Worm (Caenorhabditis elegans) whole organism, L2 larva: ENCODE measurements around the gene F09E5.3.
"Not testable (repeated sequence)": the region's sequence is repeated elsewhere in the genome, so short reads cannot be mapped to it uniquely, and the experiment has no call there.

ENCODE experiments used
- C34F6.9 ChIP-seq: fragments of 150-350 bp; optimal IDR thresholded peaks from 2 replicates; lab custom pipeline; 2014; ENCODE audit warnings: missing biosample characterization, missing genetic modification characterization
- F13H6.1 ChIP-seq: sonication (generic microtip); optimal IDR thresholded peaks from 2 replicates; lab custom pipeline; 2016; ENCODE audit warnings: missing genetic modification characterization, missing compliant biosample characterization
- Y55F3AM.14 ChIP-seq: fragments of 200-800 bp; sonication (Bioruptor generic); optimal IDR thresholded peaks from 2 replicates; lab custom pipeline; 2018; ENCODE audit warnings: mild to moderate bottlenecking, missing genetic modification characterization, missing compliant biosample characterization
- alr-1 ChIP-seq: fragments of 150-350 bp; optimal IDR thresholded peaks from 2 replicates; lab custom pipeline; 2014; ENCODE audit warnings: missing biosample characterization, missing genetic modification characterization
- ama-1 ChIP-seq: fragments of 150-350 bp; optimal IDR thresholded peaks from 2 replicates; lab custom pipeline; 2018; ENCODE audit warnings: inconsistent platforms
- blmp-1 ChIP-seq: sonication (generic microtip); optimal IDR thresholded peaks from 2 replicates; lab custom pipeline; 2017; ENCODE audit warnings: missing genetic modification characterization, mild to moderate bottlenecking, missing compliant biosample characterization, antibody characterized with exemption, moderate library complexity; ENCODE audit not compliant: insufficient read depth
- ceh-16 ChIP-seq: fragments of 150-350 bp; optimal IDR thresholded peaks from 2 replicates; lab custom pipeline; 2014; ENCODE audit warnings: missing biosample characterization, missing genetic modification characterization
- crh-2 ChIP-seq: sonication (generic microtip); optimal IDR thresholded peaks from 2 replicates; lab custom pipeline; 2017; ENCODE audit warnings: missing biosample characterization, missing genetic modification characterization
- dmd-4 ChIP-seq: sonication (generic microtip); optimal IDR thresholded peaks from 2 replicates; lab custom pipeline; 2017; ENCODE audit warnings: missing biosample characterization, missing genetic modification characterization
- egl-27 ChIP-seq: sonication (generic microtip); optimal IDR thresholded peaks from 3 replicates; lab custom pipeline; 2017; ENCODE audit warnings: missing biosample characterization, missing genetic modification reagents, missing genetic modification characterization
- gmeb-1 ChIP-seq: fragments of 150-350 bp; optimal IDR thresholded peaks from 2 replicates; lab custom pipeline; 2014; ENCODE audit warnings: missing biosample characterization, missing genetic modification characterization
- lin-11 ChIP-seq: fragments of 150-350 bp; sonication (generic microtip); optimal IDR thresholded peaks from 2 replicates; lab custom pipeline; 2014; ENCODE audit warnings: missing biosample characterization, missing genetic modification characterization, inconsistent platforms, mixed read lengths
- lin-13 ChIP-seq: fragments of 150-350 bp; optimal IDR thresholded peaks from 2 replicates; lab custom pipeline; 2014; ENCODE audit warnings: missing biosample characterization, missing genetic modification reagents, missing genetic modification characterization
- lin-39 ChIP-seq: fragments of 150-350 bp; optimal IDR thresholded peaks from 2 replicates; lab custom pipeline; 2014; ENCODE audit warnings: missing biosample characterization, missing genetic modification reagents, missing genetic modification characterization
- lsy-2 ChIP-seq, 2 experiments: fragments of 150-350 bp in 1 of 2; sonication (generic microtip) in 1 of 2; optimal IDR thresholded peaks; 2 replicates each; lab custom pipeline; 2014 to 2017; ENCODE audit warnings: missing biosample characterization in 2 of 2, missing genetic modification characterization in 2 of 2
- mab-5 ChIP-seq: fragments of 150-350 bp; optimal IDR thresholded peaks from 2 replicates; lab custom pipeline; 2014; ENCODE audit warnings: missing biosample characterization, missing genetic modification characterization
- mbf-1 ChIP-seq: sonication (generic microtip); optimal IDR thresholded peaks from 2 replicates; lab custom pipeline; 2017; ENCODE audit warnings: missing biosample characterization, missing genetic modification characterization
- mdl-1 ChIP-seq, 2 experiments: fragments of 150-350 bp in 1 of 2; sonication (generic microtip) in 1 of 2; optimal IDR thresholded peaks; 2 replicates each; lab custom pipeline; 2017; ENCODE audit warnings: missing biosample characterization in 2 of 2, missing genetic modification characterization in 2 of 2
- nhr-129 ChIP-seq: fragments of 150-350 bp; optimal IDR thresholded peaks from 2 replicates; lab custom pipeline; 2014; ENCODE audit warnings: missing biosample characterization, missing genetic modification characterization
- nhr-21 ChIP-seq: fragments of 150-350 bp; optimal IDR thresholded peaks from 2 replicates; lab custom pipeline; 2014; ENCODE audit warnings: missing biosample characterization, missing genetic modification characterization
- nhr-237 ChIP-seq: fragments of 150-350 bp; optimal IDR thresholded peaks from 2 replicates; lab custom pipeline; 2014; ENCODE audit warnings: missing biosample characterization, missing genetic modification characterization
- nhr-25 ChIP-seq: fragments of 150-350 bp; sonication (generic microtip); optimal IDR thresholded peaks from 3 replicates; lab custom pipeline; 2014; ENCODE audit warnings: missing biosample characterization, missing genetic modification characterization
- sma-3 ChIP-seq: sonication (generic microtip); optimal IDR thresholded peaks from 2 replicates; lab custom pipeline; 2016; ENCODE audit warnings: missing genetic modification reagents, missing genetic modification characterization, missing compliant biosample characterization
- sma-9 ChIP-seq, 2 experiments: fragments of 150-350 bp in 1 of 2; sonication (generic microtip) in 1 of 2; optimal IDR thresholded peaks; 2 replicates each; lab custom pipeline; 2014 to 2016; ENCODE audit warnings: missing genetic modification characterization in 2 of 2, mild to moderate bottlenecking in 1 of 2, missing biosample characterization in 1 of 2, missing compliant biosample characterization in 1 of 2, missing genetic modification reagents in 1 of 2, moderate library complexity in 1 of 2
- snpc-4 ChIP-seq: fragments of 150-350 bp; optimal IDR thresholded peaks from 2 replicates; lab custom pipeline; 2014; ENCODE audit warnings: missing biosample characterization, missing genetic modification characterization
- unc-55 ChIP-seq: fragments of 150-350 bp; sonication (generic microtip); optimal IDR thresholded peaks from 3 replicates; lab custom pipeline; 2014; ENCODE audit warnings: missing biosample characterization, missing genetic modification reagents, missing genetic modification characterization
- zag-1 ChIP-seq: fragments of 150-350 bp; optimal IDR thresholded peaks from 2 replicates; lab custom pipeline; 2014; ENCODE audit warnings: missing biosample characterization, missing genetic modification characterization
- ztf-1 ChIP-seq: fragments of 200-800 bp; sonication (Bioruptor generic); conservative IDR thresholded peaks from 2 replicates; pipeline ENCODE4 v1.3.6; 2022; ENCODE audit warnings: missing genetic modification characterization, missing compliant biosample characterization
- ztf-11 ChIP-seq: sonication (generic microtip); optimal IDR thresholded peaks from 2 replicates; lab custom pipeline; 2017; ENCODE audit warnings: missing biosample characterization, missing genetic modification characterization
- ztf-4 ChIP-seq: fragments of 150-350 bp; optimal IDR thresholded peaks from 2 replicates; lab custom pipeline; 2014; ENCODE audit warnings: missing biosample characterization, missing genetic modification characterization

The F09E5.3 gene

DNA sequence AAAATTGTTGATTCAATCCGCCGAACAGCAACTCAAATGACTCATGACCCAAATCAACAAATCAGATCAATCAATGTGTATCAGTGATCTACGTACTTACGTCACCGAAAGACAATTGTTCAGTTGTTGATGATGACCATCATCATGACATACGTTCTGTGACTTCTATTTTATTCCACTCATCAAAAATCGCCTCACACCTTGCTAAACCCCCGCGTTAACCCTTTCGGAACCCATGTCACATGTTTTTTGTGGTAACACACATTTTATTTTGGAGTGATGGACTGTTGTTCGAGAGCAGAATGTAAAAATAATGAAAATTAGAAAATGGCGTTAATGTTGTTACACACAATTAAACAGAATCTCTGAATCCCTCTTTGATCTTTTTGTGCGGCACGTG, 31.4 kb upstream of the F09E5.3 start:
- TF ChIP-seq egl-27 (tag; lab: Kevin White, UChicago) (no peak), nhr-237 (tag; lab: Kevin White, UChicago) (no peak), zag-1 (tag; lab: Kevin White, UChicago) (no peak), sma-3 (peak; percentile 11), C34F6.9 (tag; lab: Kevin White, UChicago) (peak; percentile 6), sma-9 (GFP tag; optimal IDR thresholded peaks at IDR 0.05; lab: Kevin White, UChicago) (peak; percentile 22), sma-9 (tag; optimal IDR thresholded peaks at IDR 0.05; lab: Kevin White, UChicago) (no peak), ztf-4 (tag; lab: Kevin White, UChicago) (no peak), ama-1 (lab: Kevin White, UChicago) (no peak)
- TF ChIP-seq, all 48 proteins: peak for 3

DNA sequence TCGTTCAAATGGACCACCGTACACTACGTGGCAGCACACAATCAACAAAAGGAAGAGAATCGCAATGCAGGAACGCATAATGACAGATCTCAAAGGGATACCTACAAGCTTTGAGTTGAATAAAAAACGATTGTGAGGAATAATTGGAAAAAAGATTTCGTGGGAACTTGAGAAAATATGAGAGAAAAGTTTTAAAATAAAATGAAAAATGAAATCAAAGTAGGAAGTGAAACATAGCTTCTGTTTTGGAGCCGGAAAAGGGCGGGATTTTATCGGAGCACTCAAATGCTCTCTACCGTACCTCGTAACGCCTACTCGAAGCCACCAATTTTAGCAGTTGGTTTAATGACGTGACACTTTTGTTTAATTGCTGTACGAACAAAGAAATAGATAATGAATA, 29.0 kb upstream of the F09E5.3 start, which contains the start of gene F09E5.14:
TSS of gene F09E5.14 (minus strand) at position 101 of the 400 bp plus-strand sequence.
- TF ChIP-seq snpc-4 (no peak), sma-3 (no peak), lin-39 (tag; lab: Kevin White, UChicago) (no peak), blmp-1 (tag; lab: Kevin White, UChicago) (no peak), ztf-11 (tag; lab: Kevin White, UChicago) (no peak), nhr-129 (tag; lab: Kevin White, UChicago) (no peak), ama-1 (lab: Kevin White, UChicago) (no peak), lin-13 (no peak), lin-11 (tag; lab: Kevin White, UChicago) (no peak), ceh-16 (tag; lab: Kevin White, UChicago) (no peak), gmeb-1 (tag; lab: Kevin White, UChicago) (no peak), alr-1 (tag; lab: Kevin White, UChicago) (no peak), crh-2 (no peak), dmd-4 (tag; lab: Kevin White, UChicago) (no peak), nhr-21 (tag; lab: Kevin White, UChicago) (no peak)
- TF ChIP-seq, all 48 proteins: peak for 0

DNA sequence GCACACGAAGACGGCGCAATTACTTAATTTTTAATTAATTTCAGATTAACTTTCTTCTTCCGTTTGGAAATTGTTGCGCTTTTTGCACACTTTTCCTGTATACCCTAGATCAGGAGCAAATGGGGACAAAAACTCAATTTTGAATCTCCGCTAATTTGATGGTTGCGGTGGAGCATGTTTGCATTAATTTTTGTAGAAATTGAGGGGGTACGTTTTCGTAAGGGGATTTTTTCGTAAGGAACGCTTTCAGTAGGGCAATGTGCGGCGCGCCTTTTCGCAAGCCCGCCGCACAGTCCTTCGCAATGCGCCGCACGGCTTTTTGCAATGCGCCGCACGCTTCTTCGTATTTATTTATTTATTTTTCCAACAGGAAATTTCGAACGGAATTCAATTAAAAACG, 27.4 kb upstream of the F09E5.3 start:
- TF ChIP-seq nhr-129 (tag; lab: Kevin White, UChicago) (peak; percentile 69), lsy-2 (tag; optimal IDR thresholded peaks at IDR 0.05; lab: Kevin White, UChicago) (peak; percentile 53 to 77), nhr-21 (tag; lab: Kevin White, UChicago) (peak; percentile 37), lin-13 (peak; percentile 82), mab-5 (tag; lab: Kevin White, UChicago) (peak; percentile 27), unc-55 (GFP tag; lab: Kevin White, UChicago) (peak; percentile 65), nhr-25 (tag; lab: Kevin White, UChicago) (peak; percentile 31), F13H6.1 (tag; lab: Kevin White, UChicago) (peak; percentile 54), crh-2 (peak; percentile 50), sma-9 (GFP tag; optimal IDR thresholded peaks at IDR 0.05; lab: Kevin White, UChicago) (peak; percentile 46), gmeb-1 (tag; lab: Kevin White, UChicago) (peak; percentile 94), C34F6.9 (tag; lab: Kevin White, UChicago) (peak; percentile 64), sma-3 (peak; percentile 55), snpc-4 (peak; percentile 23)
- not testable (repeated sequence) for TF ChIP-seq sma-9 (tag; optimal IDR thresholded peaks at IDR 0.05; lab: Kevin White, UChicago)

DNA sequence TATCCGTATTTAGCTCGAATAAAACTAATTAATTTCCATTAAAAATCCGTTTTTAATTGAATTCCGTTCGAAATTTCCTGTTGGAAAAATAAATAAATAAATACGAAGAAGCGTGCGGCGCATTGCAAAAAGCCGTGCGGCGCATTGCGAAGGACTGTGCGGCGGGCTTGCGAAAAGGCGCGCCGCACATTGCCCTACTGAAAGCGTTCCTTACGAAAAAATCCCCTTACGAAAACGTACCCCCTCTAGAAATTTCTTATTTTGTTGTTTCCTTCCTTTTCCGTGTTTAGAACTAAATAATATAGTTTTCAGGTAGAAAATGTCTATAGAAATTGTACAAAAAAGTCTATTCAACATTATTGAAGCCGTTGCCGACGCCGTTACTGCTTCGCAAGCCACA, 23.4 kb upstream of the F09E5.3 start, which contains the start of gene F09E5.8:
TSS of gene F09E5.8 (plus strand) at position 313 of the 400 bp plus-strand sequence.
- not testable (repeated sequence) for TF ChIP-seq mbf-1; sma-3; mdl-1 (tag; optimal IDR thresholded peaks at IDR 0.05; lab: Kevin White, UChicago)

DNA sequence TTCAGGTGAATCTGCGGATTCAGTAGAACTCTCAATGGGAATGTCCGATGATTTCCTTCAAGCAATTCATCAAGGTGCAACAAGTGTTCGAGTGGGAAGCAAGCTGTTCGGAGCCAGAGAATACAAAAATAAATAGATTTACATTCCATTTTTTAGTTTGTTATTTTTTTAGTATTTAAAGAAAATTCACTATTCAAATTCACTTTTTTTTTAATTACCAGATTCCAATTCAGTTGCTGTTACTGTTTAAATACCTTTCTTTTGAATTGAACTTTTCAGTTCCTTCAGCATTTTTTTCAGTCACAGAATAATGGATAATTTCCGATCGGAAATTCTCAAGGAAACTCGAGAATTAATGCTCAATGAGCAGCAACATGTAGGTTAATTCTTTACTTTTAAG, 22.0 kb upstream of the F09E5.3 start, which contains the start of gene F09E5.7:
TSS of gene F09E5.7 (plus strand) at position 301 of the 400 bp plus-strand sequence.
- TF ChIP-seq nhr-237 (tag; lab: Kevin White, UChicago) (no peak), ztf-11 (tag; lab: Kevin White, UChicago) (no peak)
- TF ChIP-seq, all 48 proteins: peak for 0

DNA sequence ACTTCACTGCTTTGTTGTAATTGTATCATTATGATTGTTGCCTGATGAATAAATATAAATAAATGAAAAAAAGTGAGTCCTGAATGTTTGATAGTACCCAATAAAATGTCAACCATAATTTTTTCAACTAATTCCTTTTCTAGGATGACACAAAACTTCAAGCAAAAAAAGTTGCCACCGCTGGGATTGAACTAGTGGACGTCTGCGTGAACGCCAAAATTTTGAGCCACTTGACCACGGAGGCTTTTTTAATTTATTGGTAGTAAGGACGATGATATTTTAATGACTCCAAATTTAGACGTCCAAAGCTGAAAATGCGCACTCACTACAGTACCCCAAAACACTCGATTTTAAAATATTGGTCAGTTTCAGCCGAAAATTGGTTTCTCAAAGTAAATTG, 20.2 kb upstream of the F09E5.3 start:
- peak; percentile 25 for TF ChIP-seq Y55F3AM.14 (GFP tag; lab: Kevin White, UChicago)
- peak; percentile 17 for TF ChIP-seq sma-9 (GFP tag; optimal IDR thresholded peaks at IDR 0.05; lab: Kevin White, UChicago)
- TF ChIP-seq sma-9 (tag; optimal IDR thresholded peaks at IDR 0.05; lab: Kevin White, UChicago): no peak
- TF ChIP-seq sma-3: peak; percentile 22
- TF ChIP-seq lsy-2 (tag; optimal IDR thresholded peaks at IDR 0.05; lab: Kevin White, UChicago): peak in 1 of 2 experiments; percentile 22
- TF ChIP-seq ztf-1 (GFP tag; lab: Robert Waterston, UW): no peak
